Fruit fly (Drosophila melanogaster): Measurements from ENCODE around the gene CG14965.

Gene CG14965

dm6 chr3L:3166200-3166695 lies 26.0 kb downstream of the CG14965 start, which contains the start of gene Asciz:
Asciz (minus strand) TSS chr3L:3166250.
- TF ChIP-seq dsf (GFP tag; optimal IDR thresholded peaks at IDR 0.05; ENCODE audit: borderline replicate concordance) (no peak), rgr (GFP tag; optimal IDR thresholded peaks at IDR 0.05) (no peak), tai (GFP tag; optimal IDR thresholded peaks at IDR 0.05) (no peak), Sp1 (GFP tag; optimal IDR thresholded peaks at IDR 0.05) (no peak), pan (optimal IDR thresholded peaks at IDR 0.05) (no peak), sv (GFP tag; optimal IDR thresholded peaks at IDR 0.05) (no peak), N (GFP tag; optimal IDR thresholded peaks at IDR 0.05) (no peak), Mio (GFP tag; optimal IDR thresholded peaks at IDR 0.05) (no peak), Dif (GFP tag; optimal IDR thresholded peaks at IDR 0.05; ENCODE audit: partially characterized antibody) (no peak), brk (GFP tag; optimal IDR thresholded peaks at IDR 0.05) (no peak), Abd-B (GFP tag; optimal IDR thresholded peaks at IDR 0.05) (no peak), fru (GFP tag; optimal IDR thresholded peaks at IDR 0.05) (no peak), Myc (optimal IDR thresholded peaks at IDR 0.05) (no peak), Vsx2 (GFP tag; optimal IDR thresholded peaks at IDR 0.05; ENCODE audit: partially characterized antibody) (no peak), dmrt93B (GFP tag; optimal IDR thresholded peaks at IDR 0.05) (no peak), woc (GFP tag; optimal IDR thresholded peaks at IDR 0.05) (no peak), br (GFP tag; optimal IDR thresholded peaks at IDR 0.05) (no peak)

dm6 chr3L:3165399-3165798 lies 26.9 kb downstream of the CG14965 start:
- no peak for TF ChIP-seq Mio (GFP tag; optimal IDR thresholded peaks at IDR 0.05)
- no peak for TF ChIP-seq CrebA (GFP tag; optimal IDR thresholded peaks at IDR 0.05; ENCODE audit: borderline replicate concordance)
- peak; percentile 13 for TF ChIP-seq Dif (GFP tag; optimal IDR thresholded peaks at IDR 0.05; ENCODE audit: partially characterized antibody)

dm6 chr3L:3164951-3165350 lies 27.3 kb downstream of the CG14965 start, which contains the start of gene CG32280:
CG32280 (plus strand) TSS chr3L:3165181.
- TF ChIP-seq Hr78 (GFP tag; optimal IDR thresholded peaks at IDR 0.05): no peak
- TF ChIP-seq HLH106 (tag; optimal IDR thresholded peaks at IDR 0.05): peak; percentile 7
- TF ChIP-seq brk (GFP tag; optimal IDR thresholded peaks at IDR 0.05): no peak
- TF ChIP-seq Abd-B (GFP tag; optimal IDR thresholded peaks at IDR 0.05): no peak
- peak in 1 of 2 experiments; percentile 41 for TF ChIP-seq foxo (GFP tag; optimal IDR thresholded peaks at IDR 0.05)
- TF ChIP-seq lola (GFP tag; optimal IDR thresholded peaks at IDR 0.05): no peak
- peak; percentile 66 for TF ChIP-seq h (GFP tag; optimal IDR thresholded peaks at IDR 0.05)
- peak; percentile 6 for TF ChIP-seq OdsH (GFP tag; optimal IDR thresholded peaks at IDR 0.05)
- TF ChIP-seq Sp1 (GFP tag; optimal IDR thresholded peaks at IDR 0.05): peak; percentile 15
- no peak for TF ChIP-seq Hnf4 (GFP tag; optimal IDR thresholded peaks at IDR 0.05)
- TF ChIP-seq Rel (GFP tag; optimal IDR thresholded peaks at IDR 0.05): no peak
- TF ChIP-seq Rel (tag; optimal IDR thresholded peaks at IDR 0.05): peak; percentile 53
- peak; percentile 27 for TF ChIP-seq woc (GFP tag; optimal IDR thresholded peaks at IDR 0.05)
- TF ChIP-seq Hr83 (GFP tag; optimal IDR thresholded peaks at IDR 0.05; ENCODE audit: poor library complexity, severe bottlenecking): peak; percentile 17
- TF ChIP-seq rgr (GFP tag; optimal IDR thresholded peaks at IDR 0.05): peak; percentile 23
- TF ChIP-seq CG9705 (GFP tag; optimal IDR thresholded peaks at IDR 0.05): no peak

dm6 chr3L:3162584-3162983 lies 29.7 kb downstream of the CG14965 start:
- TF ChIP-seq Rel (GFP tag; optimal IDR thresholded peaks at IDR 0.05) (no peak), Rel (tag; optimal IDR thresholded peaks at IDR 0.05) (no peak), CG9705 (GFP tag; optimal IDR thresholded peaks at IDR 0.05) (no peak), tai (GFP tag; optimal IDR thresholded peaks at IDR 0.05) (no peak), dl (GFP tag; optimal IDR thresholded peaks at IDR 0.05; ENCODE audit: insufficient read depth in 1 of 2, partially characterized antibody in 2 of 2) (no peak), jim (GFP tag; optimal IDR thresholded peaks at IDR 0.05) (no peak), OdsH (GFP tag; optimal IDR thresholded peaks at IDR 0.05) (no peak), lola (GFP tag; optimal IDR thresholded peaks at IDR 0.05) (no peak), dsf (GFP tag; optimal IDR thresholded peaks at IDR 0.05; ENCODE audit: borderline replicate concordance) (no peak), Abd-B (GFP tag; optimal IDR thresholded peaks at IDR 0.05) (no peak), CG32264 (GFP tag; optimal IDR thresholded peaks at IDR 0.05) (no peak), woc (GFP tag; optimal IDR thresholded peaks at IDR 0.05) (no peak), brk (GFP tag; optimal IDR thresholded peaks at IDR 0.05) (no peak), fru (GFP tag; optimal IDR thresholded peaks at IDR 0.05) (no peak), Dfd (GFP tag; optimal IDR thresholded peaks at IDR 0.05) (no peak)
